Fruit fly (Drosophila melanogaster): Measurements from ENCODE around the gene TrpRS-m.

The TrpRS-m gene

dm6 chr3L:17856655-17857479 lies 7.3 kb downstream of the TrpRS-m start, which contains the start of gene CG5535 (continued):
- TF ChIP-seq CG9932 (GFP tag; IDR thresholded peaks at IDR 0.05) (peak; percentile 64), Mad (GFP tag; optimal IDR thresholded peaks at IDR 0.05) (peak; percentile 7), Sox102F (GFP tag; optimal IDR thresholded peaks at IDR 0.05) (peak; percentile 80), CG4424 (GFP tag; optimal IDR thresholded peaks at IDR 0.05) (peak; percentile 86), Bgb (GFP tag; IDR thresholded peaks at IDR 0.05; ENCODE audit: partially characterized antibody) (no peak), ab (GFP tag; optimal IDR thresholded peaks at IDR 0.05) (no peak), CG6654 (GFP tag; optimal IDR thresholded peaks at IDR 0.05) (peak; percentile 26), oc (tag; optimal IDR thresholded peaks at IDR 0.05) (no peak), esg (GFP tag; conservative IDR thresholded peaks at IDR 0.05) (peak; percentile 61), crc (GFP tag; optimal IDR thresholded peaks at IDR 0.05) (peak; percentile 28), Dref (GFP tag; IDR thresholded peaks at IDR 0.05) (no peak), CG12236 (GFP tag; optimal IDR thresholded peaks at IDR 0.05) (no peak), CG2120 (GFP tag; optimal IDR thresholded peaks at IDR 0.05) (peak; percentile 74), mam (GFP tag; optimal IDR thresholded peaks at IDR 0.05) (peak; percentile 57), fu2 (GFP tag; optimal IDR thresholded peaks at IDR 0.05) (peak; percentile 14), Dek (tag; optimal IDR thresholded peaks at IDR 0.05) (peak; percentile 71), CG18262 (tag; optimal IDR thresholded peaks at IDR 0.05) (peak; percentile 96), Hmx (GFP tag; optimal IDR thresholded peaks at IDR 0.05) (peak; percentile 44), NC2α (GFP tag; optimal IDR thresholded peaks at IDR 0.05) (no peak), CG10274 (GFP tag; optimal IDR thresholded peaks at IDR 0.05) (no peak), Sry-δ (GFP tag; optimal IDR thresholded peaks at IDR 0.05) (peak; percentile 2), CG4360 (GFP tag; IDR thresholded peaks at IDR 0.05) (no peak), insv (GFP tag; optimal IDR thresholded peaks at IDR 0.05) (peak in 1 of 2 experiments; percentile 47), Sox100B (GFP tag; optimal IDR thresholded peaks at IDR 0.05) (peak; percentile 94), CG18764 (GFP tag; optimal IDR thresholded peaks at IDR 0.05) (peak; percentile 29), Camta (GFP tag; optimal IDR thresholded peaks at IDR 0.05) (peak; percentile 19), Doc3 (GFP tag; IDR thresholded peaks at IDR 0.05; ENCODE audit: partially characterized antibody) (no peak), Med (GFP tag) (peak; percentile 93), Spps (tag; optimal IDR thresholded peaks at IDR 0.05) (peak; percentile 26), CG9876 (GFP tag; optimal IDR thresholded peaks at IDR 0.05) (peak; percentile 28), BtbVII (GFP tag; optimal IDR thresholded peaks at IDR 0.05) (peak; percentile 79), CG32532 (GFP tag; IDR thresholded peaks at IDR 0.05) (peak; percentile 71), Dbx (GFP tag; IDR thresholded peaks at IDR 0.05) (no peak; the same call in 1 of the 3 replicates), CG11085 (GFP tag; IDR thresholded peaks at IDR 0.05) (peak; percentile 50; the same call in 1 of the 2 replicates), CG42726 (GFP tag; IDR thresholded peaks at IDR 0.05; ENCODE audit: partially characterized antibody) (no peak), HLHmδ (GFP tag; optimal IDR thresholded peaks at IDR 0.05) (peak; percentile 54), CG7745 (tag; optimal IDR thresholded peaks at IDR 0.05) (no peak), croc (GFP tag; conservative IDR thresholded peaks at IDR 0.05) (peak; percentile 67; the same call in 1 of the 3 replicates), dm (GFP tag; optimal IDR thresholded peaks at IDR 0.05) (peak; percentile 38), CG6254 (GFP tag; optimal IDR thresholded peaks at IDR 0.05) (peak; percentile 41), gem (tag; optimal IDR thresholded peaks at IDR 0.05) (peak; percentile 90), Dfd (GFP tag; optimal IDR thresholded peaks at IDR 0.05) (no peak), CG10431 (GFP tag; optimal IDR thresholded peaks at IDR 0.05) (peak; percentile 59), cas (GFP tag; IDR thresholded peaks at IDR 0.05) (peak; percentile 26; the same call in 1 of the 2 replicates), Hey (tag; optimal IDR thresholded peaks at IDR 0.05) (no peak), Atf6 (GFP tag; IDR thresholded peaks at IDR 0.05) (no peak; the same call in 1 of the 2 replicates), Antp (GFP tag; optimal IDR thresholded peaks at IDR 0.05) (peak; percentile 73), CG10267 (tag; optimal IDR thresholded peaks at IDR 0.05) (peak; percentile 77), br (optimal IDR thresholded peaks at IDR 0.05) (no peak), corto (GFP tag; optimal IDR thresholded peaks at IDR 0.05) (no peak)
